Fruit fly (Drosophila melanogaster) whole organism, embryonic: ENCODE measurements around the gene CG13306.

Source experiments
- Adf1 ChIP-seq: fragments of 200-800 bp; sonication (Bioruptor generic); IDR thresholded peaks from 2 replicates; pipeline ENCODE4 v1.3.6; 2022; ENCODE audit warnings: missing biosample characterization, missing genetic modification characterization
- Asciz ChIP-seq: fragments of 200-800 bp; sonication (Bioruptor generic); optimal IDR thresholded peaks from 2 replicates; lab custom pipeline; 2017; ENCODE audit warnings: missing biosample characterization, mild to moderate bottlenecking, missing genetic modification characterization, missing genetic modification reagents
- CG10565 ChIP-seq: fragments of 200-800 bp; sonication (Bioruptor generic); optimal IDR thresholded peaks from 3 replicates; lab custom pipeline; 2016; ENCODE audit warnings: missing biosample characterization, mild to moderate bottlenecking, missing genetic modification characterization
- CG11085 ChIP-seq: fragments of 200-800 bp; sonication (Bioruptor generic); IDR thresholded peaks from 2 replicates; pipeline ENCODE4 v1.3.6; 2022; ENCODE audit warnings: missing biosample characterization, missing genetic modification characterization
- CG12659 ChIP-seq: fragments of 200-800 bp; sonication (Bioruptor generic); optimal IDR thresholded peaks from 3 replicates; lab custom pipeline; 2017; ENCODE audit warnings: mild to moderate bottlenecking, missing biosample characterization, missing genetic modification reagents, missing genetic modification characterization
- CG13894 ChIP-seq: fragments of 200-800 bp; sonication (Bioruptor generic); optimal IDR thresholded peaks from 3 replicates; lab custom pipeline; 2018; ENCODE audit warnings: missing biosample characterization, mild to moderate bottlenecking, missing genetic modification characterization, moderate library complexity
- CG14050 ChIP-seq: fragments of 200-800 bp; sonication (Bioruptor generic); IDR thresholded peaks from 3 replicates; pipeline ENCODE4 v1.3.6; 2022; ENCODE audit warnings: missing biosample characterization, missing genetic modification characterization
- CG15479 ChIP-seq: fragments of 200-800 bp; sonication (Bioruptor generic); optimal IDR thresholded peaks from 3 replicates; lab custom pipeline; 2019; ENCODE audit warnings: missing biosample characterization, mild to moderate bottlenecking, missing genetic modification characterization, moderate library complexity
- CG2199 ChIP-seq: fragments of 200-800 bp; sonication (Bioruptor generic); IDR thresholded peaks from 3 replicates; pipeline ENCODE4 v1.3.6; 2022; ENCODE audit warnings: missing biosample characterization, missing genetic modification characterization
- CG2202 ChIP-seq: fragments of 200-800 bp; sonication (Bioruptor generic); optimal IDR thresholded peaks from 2 replicates; lab custom pipeline; 2018; ENCODE audit warnings: missing biosample characterization, mild to moderate bottlenecking, missing genetic modification characterization
- CG2678 ChIP-seq: fragments of 200-800 bp; sonication (Bioruptor generic); optimal IDR thresholded peaks from 3 replicates; lab custom pipeline; 2019; ENCODE audit warnings: missing biosample characterization, mild to moderate bottlenecking, missing genetic modification characterization, moderate library complexity
- CG3995 ChIP-seq: fragments of 200-800 bp; sonication (Bioruptor generic); optimal IDR thresholded peaks from 3 replicates; lab custom pipeline; 2016; ENCODE audit warnings: missing biosample characterization, missing genetic modification characterization
- CG4360 ChIP-seq: fragments of 200-800 bp; sonication (Bioruptor generic); IDR thresholded peaks from 2 replicates; pipeline ENCODE4 v1.3.6; 2022; ENCODE audit warnings: missing biosample characterization, missing genetic modification characterization
- CG4854 ChIP-seq: fragments of 200-800 bp; sonication (Bioruptor generic); optimal IDR thresholded peaks from 2 replicates; lab custom pipeline; 2016; ENCODE audit warnings: missing biosample characterization, missing genetic modification characterization, inconsistent platforms
- CG6689 ChIP-seq: fragments of 200-800 bp; sonication (Bioruptor generic); IDR thresholded peaks from 2 replicates; pipeline ENCODE4 v1.3.6; 2022; ENCODE audit warnings: missing biosample characterization, missing genetic modification characterization
- CG7271 ChIP-seq: fragments of 200-800 bp; sonication (Bioruptor generic); optimal IDR thresholded peaks from 2 replicates; lab custom pipeline; 2018; ENCODE audit warnings: missing biosample characterization, mild to moderate bottlenecking, missing genetic modification characterization, moderate library complexity
- CG7839 ChIP-seq: fragments of 200-800 bp; sonication (Bioruptor generic); optimal IDR thresholded peaks from 3 replicates; lab custom pipeline; 2018; ENCODE audit warnings: missing biosample characterization, mild to moderate bottlenecking, missing genetic modification characterization, moderate library complexity
- CG7987 ChIP-seq: fragments of 200-800 bp; sonication (Bioruptor generic); optimal IDR thresholded peaks from 2 replicates; lab custom pipeline; 2018; ENCODE audit warnings: missing biosample characterization, mild to moderate bottlenecking, missing genetic modification characterization, moderate library complexity
- CG8089 ChIP-seq: fragments of 200-800 bp; sonication (Bioruptor generic); optimal IDR thresholded peaks from 3 replicates; lab custom pipeline; 2016; ENCODE audit warnings: missing biosample characterization, missing genetic modification characterization
- CG8290 ChIP-seq, 3 experiments: fragments of 200-800 bp; sonication (Bioruptor generic); optimal IDR thresholded peaks; 2 replicates each; lab custom pipeline; 2016 to 2019; ENCODE audit warnings: missing biosample characterization in 3 of 3, missing genetic modification characterization in 3 of 3, mild to moderate bottlenecking in 2 of 3, moderate library complexity in 1 of 3
- Camta ChIP-seq: fragments of 200-800 bp; sonication (Bioruptor generic); optimal IDR thresholded peaks from 2 replicates; lab custom pipeline; 2016; ENCODE audit warnings: missing biosample characterization, missing genetic modification characterization
- Dfd ChIP-seq, 2 experiments: fragments of >200 bp; optimal IDR thresholded peaks; 2 replicates each; lab custom pipeline; 2017; ENCODE audit warnings: missing biosample characterization in 2 of 2, missing genetic modification characterization in 2 of 2
- Dip2 ChIP-seq: fragments of 200-800 bp; sonication (Bioruptor generic); IDR thresholded peaks from 2 replicates; pipeline ENCODE4 v1.3.6; 2022; ENCODE audit warnings: missing biosample characterization, missing genetic modification characterization
- Doc3 ChIP-seq: fragments of 200-800 bp; sonication (Bioruptor generic); IDR thresholded peaks from 3 replicates; pipeline ENCODE4 v1.3.6; 2022; ENCODE audit warnings: missing biosample characterization, missing genetic modification characterization; ENCODE audit not compliant: partially characterized antibody
- E2f2 ChIP-seq: fragments of 200-800 bp; sonication (Bioruptor generic); IDR thresholded peaks from 2 replicates; pipeline ENCODE4 v1.3.6; 2022; ENCODE audit warnings: missing biosample characterization, missing genetic modification characterization
- HLH54F ChIP-seq: fragments of 200-800 bp; sonication (Bioruptor generic); optimal IDR thresholded peaks from 3 replicates; lab custom pipeline; 2016; ENCODE audit warnings: missing biosample characterization, missing genetic modification characterization
- Hand ChIP-seq: fragments of 200-800 bp; sonication (Bioruptor generic); optimal IDR thresholded peaks from 2 replicates; lab custom pipeline; 2017; ENCODE audit warnings: mild to moderate bottlenecking, missing biosample characterization, missing genetic modification reagents, missing genetic modification characterization
- HmgD ChIP-seq: fragments of 200-800 bp; sonication (Bioruptor generic); optimal IDR thresholded peaks from 3 replicates; lab custom pipeline; 2016; ENCODE audit warnings: missing biosample characterization, missing genetic modification characterization
- Kr ChIP-seq: fragments of 200-800 bp; sonication (Bioruptor generic); optimal IDR thresholded peaks from 2 replicates; lab custom pipeline; 2017; ENCODE audit warnings: missing biosample characterization, mild to moderate bottlenecking, missing genetic modification characterization
- MBD-R2 ChIP-seq: fragments of 200-800 bp; sonication (Bioruptor generic); IDR thresholded peaks from 2 replicates; pipeline ENCODE4 v1.3.6; 2022; ENCODE audit warnings: missing biosample characterization, missing genetic modification characterization
- NC2β ChIP-seq: fragments of 200-800 bp; sonication (Bioruptor generic); optimal IDR thresholded peaks from 2 replicates; lab custom pipeline; 2016; ENCODE audit warnings: missing biosample characterization, missing genetic modification characterization
- Usf ChIP-seq: fragments of 200-800 bp; sonication (Bioruptor generic); optimal IDR thresholded peaks from 2 replicates; lab custom pipeline; 2017; ENCODE audit warnings: missing genotype, missing biosample characterization, missing genetic modification characterization
- al ChIP-seq: fragments of 200-800 bp; sonication (Bioruptor generic); IDR thresholded peaks from 2 replicates; pipeline ENCODE4 v1.3.6; 2022; ENCODE audit warnings: missing biosample characterization, missing genetic modification characterization
- ap ChIP-seq: fragments of 200-800 bp; sonication (Bioruptor generic); IDR thresholded peaks from 2 replicates; pipeline ENCODE4 v1.3.6; 2022; ENCODE audit warnings: missing biosample characterization, missing genetic modification characterization
- ash1 ChIP-seq: fragments of 200-800 bp; sonication (Bioruptor generic); optimal IDR thresholded peaks from 2 replicates; lab custom pipeline; 2018; ENCODE audit warnings: missing biosample characterization, mild to moderate bottlenecking, missing genetic modification characterization
- bcd ChIP-seq: fragments of 200-800 bp; sonication (Bioruptor generic); optimal IDR thresholded peaks from 2 replicates; lab custom pipeline; 2017; ENCODE audit warnings: missing biosample characterization, mild to moderate bottlenecking, missing genetic modification characterization
- btn ChIP-seq: fragments of 200-800 bp; sonication (Bioruptor generic); optimal IDR thresholded peaks from 2 replicates; lab custom pipeline; 2016; ENCODE audit warnings: missing biosample characterization, missing genetic modification characterization
- chm ChIP-seq: fragments of 200-800 bp; sonication (Bioruptor generic); IDR thresholded peaks from 2 replicates; pipeline ENCODE4 v1.3.6; 2022; ENCODE audit warnings: missing biosample characterization, missing genetic modification characterization
- dmrt99B ChIP-seq: fragments of 200-800 bp; sonication (Bioruptor generic); optimal IDR thresholded peaks from 2 replicates; lab custom pipeline; 2018; ENCODE audit warnings: missing biosample characterization, mild to moderate bottlenecking, missing genetic modification characterization, moderate library complexity
- gcm ChIP-seq: fragments of 200-800 bp; sonication (Bioruptor generic); optimal IDR thresholded peaks from 2 replicates; lab custom pipeline; 2019; ENCODE audit warnings: missing biosample characterization, mild to moderate bottlenecking, missing genetic modification characterization, moderate library complexity
- gsb-n ChIP-seq: fragments of 200-800 bp; sonication (Bioruptor generic); optimal IDR thresholded peaks from 3 replicates; lab custom pipeline; 2018; ENCODE audit warnings: missing biosample characterization, mild to moderate bottlenecking, missing genetic modification characterization
- nerfin-1 ChIP-seq: fragments of 200-800 bp; sonication (Bioruptor generic); optimal IDR thresholded peaks from 3 replicates; lab custom pipeline; 2019; ENCODE audit warnings: missing biosample characterization, mild to moderate bottlenecking, missing genetic modification characterization, moderate library complexity
- pb ChIP-seq: fragments of 200-800 bp; sonication (Bioruptor generic); optimal IDR thresholded peaks from 3 replicates; lab custom pipeline; 2016; ENCODE audit warnings: missing biosample characterization, missing genetic modification characterization
- pzg ChIP-seq: fragments of 200-800 bp; sonication (Bioruptor generic); optimal IDR thresholded peaks from 3 replicates; lab custom pipeline; 2018; ENCODE audit warnings: missing biosample characterization, mild to moderate bottlenecking, missing genetic modification characterization, moderate library complexity
- run ChIP-seq: fragments of 200-800 bp; sonication (Bioruptor generic); optimal IDR thresholded peaks from 3 replicates; lab custom pipeline; 2018; ENCODE audit warnings: missing biosample characterization, mild to moderate bottlenecking, missing genetic modification characterization
- tll ChIP-seq, 2 experiments: fragments of 200-800 bp in 1 of 2; fragments of >200 bp in 1 of 2; sonication (Bioruptor generic) in 1 of 2; optimal IDR thresholded peaks; 2 replicates each; lab custom pipeline; 2017 to 2019; ENCODE audit warnings: missing biosample characterization in 2 of 2, missing genetic modification characterization in 2 of 2, mild to moderate bottlenecking in 1 of 2, moderate library complexity in 1 of 2
- ttk ChIP-seq: fragments of 200-800 bp; sonication (Bioruptor generic); IDR thresholded peaks from 2 replicates; pipeline ENCODE4 v2.1.2; 2022; ENCODE audit warnings: missing biosample characterization, missing genetic modification characterization
- vfl ChIP-seq: fragments of 200-800 bp; sonication (Bioruptor generic); optimal IDR thresholded peaks from 2 replicates; lab custom pipeline; 2016; ENCODE audit warnings: missing biosample characterization, missing genetic modification characterization
- vnd ChIP-seq: fragments of 200-800 bp; sonication (Bioruptor generic); IDR thresholded peaks from 3 replicates; pipeline ENCODE4 v1.3.6; 2022; ENCODE audit warnings: missing biosample characterization, missing genetic modification characterization; ENCODE audit not compliant: partially characterized antibody
- zen2 ChIP-seq: fragments of 200-800 bp; sonication (Bioruptor generic); IDR thresholded peaks from 3 replicates; pipeline ENCODE4 v1.3.6; 2022; ENCODE audit warnings: missing biosample characterization, missing genetic modification characterization; ENCODE audit not compliant: partially characterized antibody

The CG13306 gene

DNA sequence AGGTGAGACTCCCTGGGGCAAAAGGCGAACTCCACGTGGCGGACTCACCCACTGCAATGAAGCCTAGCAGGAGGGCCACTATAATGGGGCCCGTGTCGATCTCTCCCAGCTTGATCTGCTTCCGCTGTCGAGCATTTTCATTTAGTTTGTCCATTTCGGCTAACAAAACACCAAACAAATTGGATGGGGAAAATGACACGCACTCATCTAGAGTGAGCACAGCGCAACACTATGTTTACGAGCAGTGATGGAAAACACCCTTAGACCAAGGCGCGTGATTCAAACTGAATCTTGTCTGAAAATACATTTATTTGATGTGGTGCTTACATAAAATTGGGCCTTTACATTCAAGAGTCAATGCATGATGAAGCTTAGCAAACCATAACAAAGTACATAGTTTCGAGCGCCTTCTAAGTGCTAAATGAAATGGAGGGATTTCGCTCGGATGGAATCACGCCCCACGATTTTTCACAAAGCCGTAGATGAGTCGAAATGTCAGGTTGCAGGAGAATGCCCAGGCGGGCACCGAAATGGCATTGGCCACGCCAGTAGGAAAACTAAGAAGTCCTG, 29.5 kb downstream of the CG13306 start, which contains the start of gene SrpRbeta (continued):
- TF ChIP-seq CG6689: no peak
- no peak for TF ChIP-seq pb (GFP tag; lab: Kevin White, UChicago)
- no peak for TF ChIP-seq CG11085 (GFP tag; lab: Robert Waterston, UW)
- TF ChIP-seq CG13894 (tag; lab: Kevin White, UChicago): no peak
- no peak for TF ChIP-seq CG4360 (GFP tag; lab: Robert Waterston, UW)
- no peak for TF ChIP-seq CG2199 (GFP tag; lab: Robert Waterston, UW)
- no peak for TF ChIP-seq gcm (GFP tag; lab: Kevin White, UChicago)
- TF ChIP-seq dmrt99B (tag; lab: Kevin White, UChicago): no peak
- no peak for TF ChIP-seq bcd (GFP tag; lab: Kevin White, UChicago)
- TF ChIP-seq Dip2 (GFP tag; lab: Robert Waterston, UW): no peak
- TF ChIP-seq MBD-R2 (GFP tag; lab: Robert Waterston, UW): peak; percentile 63; the same call in 1 of the 2 replicates
- TF ChIP-seq CG7271 (tag; lab: Kevin White, UChicago): no peak
- TF ChIP-seq HmgD (GFP tag; lab: Kevin White, UChicago): peak; percentile 41
- no peak for TF ChIP-seq Adf1 (GFP tag; lab: Robert Waterston, UW)
- TF ChIP-seq zen2 (GFP tag; lab: Robert Waterston, UW): no peak; the same call in 2 of the 3 replicates
- peak; percentile 28 for TF ChIP-seq CG7987 (GFP tag; lab: Kevin White, UChicago)
- no peak for TF ChIP-seq CG2202 (tag; lab: Kevin White, UChicago)
- no peak for TF ChIP-seq CG8089
- TF ChIP-seq ap (GFP tag; lab: Robert Waterston, UW): no peak
- peak; percentile 95 for TF ChIP-seq E2f2 (GFP tag; lab: Robert Waterston, UW)
- TF ChIP-seq CG7839: no peak
- no peak for TF ChIP-seq CG8290 (GFP tag; optimal IDR thresholded peaks at IDR 0.05; lab: Kevin White, UChicago)
- TF ChIP-seq CG8290 (tag; optimal IDR thresholded peaks at IDR 0.05; lab: Kevin White, UChicago): peak in 1 of 2 experiments; percentile 75
- no peak for TF ChIP-seq Kr
- no peak for TF ChIP-seq Doc3 (GFP tag; lab: Robert Waterston, UW)
- peak; percentile 47 for TF ChIP-seq CG12659
- TF ChIP-seq run (tag; lab: Kevin White, UChicago): no peak
- TF ChIP-seq Camta (GFP tag; lab: Kevin White, UChicago): no peak
- no peak for TF ChIP-seq Hand (GFP tag; lab: Kevin White, UChicago)
- TF ChIP-seq chm (GFP tag; lab: Robert Waterston, UW): no peak
- TF ChIP-seq ttk (GFP tag; lab: Robert Waterston, UW): no peak
- TF ChIP-seq tll (GFP tag; optimal IDR thresholded peaks at IDR 0.05; lab: Kevin White, UChicago): no peak
- TF ChIP-seq CG10565 (GFP tag; lab: Kevin White, UChicago): no peak
- TF ChIP-seq NC2β (GFP tag; lab: Kevin White, UChicago): peak; percentile 29
- TF ChIP-seq HLH54F (GFP tag; lab: Kevin White, UChicago): peak; percentile 30
- TF ChIP-seq ash1: no peak
- no peak for TF ChIP-seq Dfd (GFP tag; optimal IDR thresholded peaks at IDR 0.05; lab: Kevin White, UChicago)
- no peak for TF ChIP-seq CG15479
- peak; percentile 47 for TF ChIP-seq vfl
- no peak for TF ChIP-seq CG3995
- TF ChIP-seq CG2678 (tag; lab: Kevin White, UChicago): no peak
- TF ChIP-seq CG4854 (GFP tag; lab: Kevin White, UChicago): no peak
- TF ChIP-seq pzg (GFP tag; lab: Kevin White, UChicago): peak; percentile 65
- no peak for TF ChIP-seq Asciz (GFP tag; lab: Kevin White, UChicago)
- TF ChIP-seq al (GFP tag; lab: Robert Waterston, UW): no peak
- TF ChIP-seq vnd (GFP tag; lab: Robert Waterston, UW): no peak
- TF ChIP-seq CG14050 (GFP tag; lab: Robert Waterston, UW): no peak
- TF ChIP-seq gsb-n: no peak
- TF ChIP-seq Usf (GFP tag; lab: Kevin White, UChicago): no peak
- no peak for TF ChIP-seq btn (GFP tag; lab: Kevin White, UChicago)
- no peak for TF ChIP-seq nerfin-1
